Worm (Caenorhabditis elegans) whole organism, midembryonic: Measurements from ENCODE around the gene acdh-8.

Experiments used
- cog-1 ChIP-seq: sonication (generic microtip); optimal IDR thresholded peaks from 2 replicates; lab custom pipeline; 2016; ENCODE audit warnings: missing genetic modification characterization, missing compliant biosample characterization
- flt-1 ChIP-seq: fragments of 200-800 bp; sonication (Bioruptor generic); IDR thresholded peaks from 2 replicates; pipeline ENCODE4 v1.3.6; 2022; ENCODE audit warnings: missing genetic modification characterization, missing compliant biosample characterization
- tab-1 ChIP-seq: fragments of 200-800 bp; sonication (Bioruptor generic); IDR thresholded peaks from 2 replicates; pipeline ENCODE4 v1.3.6; 2022; ENCODE audit warnings: missing genetic modification characterization, missing compliant biosample characterization
- ztf-29 ChIP-seq: fragments of 200-800 bp; sonication (Bioruptor generic); IDR thresholded peaks from 2 replicates; pipeline ENCODE4 v1.3.6; 2022; ENCODE audit warnings: missing genetic modification reagents, missing genetic modification characterization, missing compliant biosample characterization

ce11 chrII:5845441-5845840 lies 51.1 kb downstream of the acdh-8 start, which contains the start of the genes ZK1248.17 and H41C03.3:
- TF ChIP-seq ztf-29 (no peak), tab-1 (GFP tag; lab: Robert Waterston, UW) (no peak), flt-1 (GFP tag; lab: Robert Waterston, UW) (no peak), cog-1 (tag; lab: Kevin White, UChicago) (no peak)
